Worm (Caenorhabditis elegans) whole organism, midembryonic: ENCODE results near the gene prmt-6.

Experiments used
- T22C8.4 ChIP-seq: fragments of 200-800 bp; sonication (Bioruptor generic); IDR thresholded peaks from 2 replicates; pipeline ENCODE4 v1.3.6; 2022; ENCODE audit warnings: missing genetic modification characterization, missing compliant biosample characterization
- cog-1 ChIP-seq: sonication (generic microtip); optimal IDR thresholded peaks from 2 replicates; lab custom pipeline; 2016; ENCODE audit warnings: missing genetic modification characterization, missing compliant biosample characterization
- flt-1 ChIP-seq: fragments of 200-800 bp; sonication (Bioruptor generic); IDR thresholded peaks from 2 replicates; pipeline ENCODE4 v1.3.6; 2022; ENCODE audit warnings: missing genetic modification characterization, missing compliant biosample characterization
- klf-2 ChIP-seq: fragments of 200-800 bp; sonication (Bioruptor generic); conservative IDR thresholded peaks from 2 replicates; pipeline ENCODE4 v1.3.6; 2022; ENCODE audit warnings: missing genetic modification reagents, missing genetic modification characterization, missing compliant biosample characterization
- med-1 ChIP-seq: sonication (generic microtip); optimal IDR thresholded peaks from 2 replicates; lab custom pipeline; 2017; ENCODE audit warnings: missing genetic modification characterization, mild to moderate bottlenecking, missing compliant biosample characterization, antibody characterized with exemption, missing genetic modification reagents; ENCODE audit not compliant: insufficient read depth
- ref-1 ChIP-seq: fragments of 200-800 bp; sonication (Bioruptor generic); conservative IDR thresholded peaks from 2 replicates; pipeline ENCODE4 v1.3.6; 2022; ENCODE audit warnings: missing genetic modification reagents, missing genetic modification characterization, missing compliant biosample characterization
- tab-1 ChIP-seq: fragments of 200-800 bp; sonication (Bioruptor generic); IDR thresholded peaks from 2 replicates; pipeline ENCODE4 v1.3.6; 2022; ENCODE audit warnings: missing genetic modification characterization, missing compliant biosample characterization
- ztf-23 ChIP-seq: fragments of 200-800 bp; sonication (Bioruptor generic); IDR thresholded peaks from 2 replicates; pipeline ENCODE4 v1.3.6; 2022; ENCODE audit warnings: missing genetic modification reagents, missing genetic modification characterization, missing compliant biosample characterization
- ztf-29 ChIP-seq: fragments of 200-800 bp; sonication (Bioruptor generic); IDR thresholded peaks from 2 replicates; pipeline ENCODE4 v1.3.6; 2022; ENCODE audit warnings: missing genetic modification reagents, missing genetic modification characterization, missing compliant biosample characterization

prmt-6 gene

ce11 chrIV:2122488-2122887, 8.3 kb upstream of the prmt-6 start, which contains the start of gene glb-7:
glb-7 (plus strand) TSS chrIV:2122788.
- TF ChIP-seq ztf-29 (GFP tag; lab: Robert Waterston, UW) = no peak
- TF ChIP-seq T22C8.4 = no peak
- no peak for TF ChIP-seq ref-1
- TF ChIP-seq tab-1 (GFP tag; lab: Robert Waterston, UW) = no peak
- no peak for TF ChIP-seq cog-1 (tag; lab: Kevin White, UChicago)
- TF ChIP-seq med-1 = no peak
- TF ChIP-seq flt-1 (GFP tag; lab: Robert Waterston, UW) = no peak
- no peak for TF ChIP-seq klf-2 (GFP tag; lab: Robert Waterston, UW)
- TF ChIP-seq ztf-23 (GFP tag; lab: Robert Waterston, UW) = no peak

DNA sequence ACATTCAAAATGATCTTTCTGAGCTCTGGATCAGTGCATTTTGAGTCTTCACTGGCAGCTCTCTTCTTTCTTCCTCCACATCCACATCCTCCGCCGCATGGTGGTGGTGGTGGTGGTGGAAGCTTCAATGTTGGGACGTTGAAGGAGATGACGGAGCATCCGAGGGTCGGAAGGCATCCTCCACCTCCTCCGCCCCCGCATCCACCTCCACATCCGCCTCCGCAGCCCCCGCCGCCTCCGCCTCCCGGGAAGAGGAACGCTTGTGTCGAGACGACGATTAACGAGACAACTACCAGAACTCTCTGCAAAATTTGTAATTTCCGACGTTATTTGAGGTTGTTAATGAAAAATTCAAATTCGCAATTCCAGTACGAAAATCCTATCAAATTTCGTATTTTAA, 3.4 kb upstream of the prmt-6 start:
- TF ChIP-seq tab-1 (GFP tag; lab: Robert Waterston, UW) = no peak
- TF ChIP-seq klf-2 (GFP tag; lab: Robert Waterston, UW) = no peak
- no peak for TF ChIP-seq med-1
- TF ChIP-seq ztf-29 (GFP tag; lab: Robert Waterston, UW) = no peak
- TF ChIP-seq cog-1 (tag; lab: Kevin White, UChicago) = no peak
- no peak for TF ChIP-seq T22C8.4
- TF ChIP-seq ztf-23 (GFP tag; lab: Robert Waterston, UW) = no peak
- no peak for TF ChIP-seq flt-1 (GFP tag; lab: Robert Waterston, UW)
- no peak for TF ChIP-seq ref-1

DNA sequence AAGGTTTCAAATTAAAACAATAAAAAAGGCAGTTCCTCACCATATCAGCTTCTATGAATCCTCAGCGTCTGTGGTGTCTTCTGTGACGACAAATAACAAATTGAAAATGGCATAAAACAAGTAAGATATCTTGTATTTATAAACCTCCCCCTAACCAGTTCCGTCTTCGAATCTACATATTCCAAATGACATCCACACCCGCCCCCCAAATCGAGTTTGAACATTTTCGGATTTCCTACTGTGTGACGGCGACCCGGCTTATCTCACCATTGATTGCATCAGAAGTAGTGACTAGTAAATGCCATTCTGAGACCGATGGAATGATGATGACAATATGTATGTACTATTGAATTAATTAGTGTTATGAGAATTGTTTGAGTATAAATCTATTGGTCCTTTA, 2.0 kb upstream of the prmt-6 start, which contains the start of gene grl-20:
grl-20 (minus strand) TSS at position 101 of the 400 bp plus-strand sequence.
- TF ChIP-seq klf-2 (GFP tag; lab: Robert Waterston, UW) (no peak), T22C8.4 (no peak), flt-1 (GFP tag; lab: Robert Waterston, UW) (no peak), ref-1 (no peak), ztf-23 (GFP tag; lab: Robert Waterston, UW) (no peak), ztf-29 (GFP tag; lab: Robert Waterston, UW) (no peak), med-1 (no peak), cog-1 (tag; lab: Kevin White, UChicago) (no peak), tab-1 (GFP tag; lab: Robert Waterston, UW) (no peak)

- TF ChIP-seq klf-2 (GFP tag; lab: Robert Waterston, UW) = no peak
- TF ChIP-seq T22C8.4 = peak; percentile 58; the same call in 1 of the 2 replicates
Observed at ce11 chrIV:2133431-2133940, 2.7 kb downstream of the prmt-6 start, which contains the start of gene C23H5.12. C23H5.12 (plus strand) TSS chrIV:2133481.

DNA sequence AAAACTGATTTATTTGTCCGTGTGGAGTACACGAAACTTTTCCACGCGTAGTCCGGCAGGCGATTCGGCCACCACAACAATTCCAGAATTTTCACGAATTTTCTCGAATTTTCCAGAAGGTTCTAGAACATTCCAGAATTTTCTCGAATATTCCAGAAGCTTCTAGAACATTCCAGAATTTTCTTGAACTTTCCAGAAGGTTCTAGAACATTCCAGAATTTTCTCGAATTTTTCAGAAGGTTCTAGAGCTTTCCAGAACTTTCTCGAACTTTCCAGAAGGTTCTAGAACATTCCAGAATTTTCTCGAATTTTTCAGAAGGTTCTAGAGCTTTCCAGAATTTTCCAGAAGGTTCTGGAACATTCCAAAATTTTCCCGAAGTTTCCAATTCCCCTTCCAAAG, 5.1 kb downstream of the prmt-6 start:
- peak; percentile 73; the same call in 1 of the 2 replicates for TF ChIP-seq flt-1 (GFP tag; lab: Robert Waterston, UW)

- TF ChIP-seq med-1 = no peak
- TF ChIP-seq cog-1 (tag; lab: Kevin White, UChicago) = no peak
- no peak for TF ChIP-seq T22C8.4
- no peak for TF ChIP-seq tab-1 (GFP tag; lab: Robert Waterston, UW)
- no peak for TF ChIP-seq klf-2 (GFP tag; lab: Robert Waterston, UW)
Observed at ce11 chrIV:2136607-2137006, 5.8 kb downstream of the prmt-6 start, which contains the start of gene test-1. test-1 (plus strand) TSS chrIV:2136951.

ce11 chrIV:2137478-2137877, 6.7 kb downstream of the prmt-6 start:
- no peak for TF ChIP-seq klf-2 (GFP tag; lab: Robert Waterston, UW)
- no peak for TF ChIP-seq ztf-29 (GFP tag; lab: Robert Waterston, UW)
- no peak for TF ChIP-seq flt-1 (GFP tag; lab: Robert Waterston, UW)
- no peak for TF ChIP-seq med-1
- TF ChIP-seq tab-1 (GFP tag; lab: Robert Waterston, UW) = no peak
- TF ChIP-seq T22C8.4 = no peak
- no peak for TF ChIP-seq cog-1 (tag; lab: Kevin White, UChicago)
- TF ChIP-seq ztf-23 (GFP tag; lab: Robert Waterston, UW) = no peak
- no peak for TF ChIP-seq ref-1

- TF ChIP-seq klf-2 (GFP tag; lab: Robert Waterston, UW) = no peak
- no peak for TF ChIP-seq med-1
- no peak for TF ChIP-seq tab-1 (GFP tag; lab: Robert Waterston, UW)
- TF ChIP-seq ref-1 = no peak
- no peak for TF ChIP-seq T22C8.4
- no peak for TF ChIP-seq cog-1 (tag; lab: Kevin White, UChicago)
Observed at ce11 chrIV:2140543-2140942, 9.8 kb downstream of the prmt-6 start, which contains the start of gene C54E4.12. C54E4.12 (minus strand) TSS chrIV:2140643.

DNA sequence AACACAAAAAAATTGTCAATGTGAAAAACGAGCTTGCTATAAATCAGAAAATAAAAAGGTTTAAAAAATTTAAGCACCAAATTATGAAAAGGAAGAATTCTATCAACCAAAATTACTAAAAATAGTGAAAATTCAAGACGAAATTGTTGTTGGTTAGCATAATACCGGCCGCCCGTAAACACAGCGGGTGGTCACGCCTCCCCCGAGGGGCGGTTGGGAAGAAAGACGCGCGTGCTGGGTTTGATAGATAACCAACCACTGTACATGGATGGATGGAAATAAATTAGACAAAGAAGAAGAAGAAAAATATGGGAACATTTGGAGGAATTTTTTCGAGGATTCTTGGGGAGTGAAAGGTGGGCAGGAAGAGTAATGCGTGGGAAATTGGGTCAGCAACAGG, 11.6 kb downstream of the prmt-6 start:
- TF ChIP-seq cog-1 (tag; lab: Kevin White, UChicago) (no peak), ref-1 (no peak), ztf-29 (GFP tag; lab: Robert Waterston, UW) (no peak)

ce11 chrIV:2149247-2149756, 18.5 kb downstream of the prmt-6 start, which contains the start of gene C54E4.5:
C54E4.5 (minus strand) TSS chrIV:2149297.
- TF ChIP-seq T22C8.4 (no peak), ztf-23 (GFP tag; lab: Robert Waterston, UW) (no peak), cog-1 (tag; lab: Kevin White, UChicago) (no peak), tab-1 (GFP tag; lab: Robert Waterston, UW) (no peak), flt-1 (GFP tag; lab: Robert Waterston, UW) (no peak), klf-2 (GFP tag; lab: Robert Waterston, UW) (no peak), med-1 (no peak), ref-1 (no peak), ztf-29 (GFP tag; lab: Robert Waterston, UW) (no peak)

DNA sequence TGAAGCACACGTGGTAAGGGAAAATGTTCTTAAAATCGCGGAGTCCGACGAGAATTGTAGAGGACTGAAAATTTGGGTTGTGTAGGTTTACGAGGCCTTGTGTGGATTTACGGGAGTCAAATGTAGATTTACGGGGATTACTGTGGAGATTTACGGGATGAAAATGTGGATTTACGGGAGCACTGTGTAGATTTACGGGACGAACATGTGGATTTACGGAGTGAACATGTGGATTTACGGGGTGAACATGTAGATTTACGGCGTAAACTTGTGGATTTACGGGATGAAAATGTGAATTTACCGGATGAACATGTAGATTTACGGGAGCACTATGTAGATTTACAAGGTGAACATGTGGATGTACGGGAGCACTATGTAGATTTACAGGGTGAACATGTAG, 25.5 kb downstream of the prmt-6 start:
- TF ChIP-seq tab-1 (GFP tag; lab: Robert Waterston, UW) = no peak
- no peak for TF ChIP-seq klf-2 (GFP tag; lab: Robert Waterston, UW)
